Worm (Caenorhabditis elegans) whole organism, late embryonic: Measurements from ENCODE around the gene B0495.9.

ENCODE experiments used
- F13H6.1 ChIP-seq: sonication (generic microtip); optimal IDR thresholded peaks from 2 replicates; lab custom pipeline; 2016; ENCODE audit warnings: missing genetic modification characterization, missing compliant biosample characterization
- ama-1 ChIP-seq: fragments of 150-350 bp; optimal IDR thresholded peaks from 2 replicates; lab custom pipeline; 2014
- pat-9 ChIP-seq: fragments of 200-800 bp; sonication (Bioruptor generic); optimal IDR thresholded peaks from 2 replicates; lab custom pipeline; 2018; ENCODE audit warnings: mild to moderate bottlenecking, missing genetic modification characterization, moderate library complexity, missing compliant biosample characterization
- syd-9 ChIP-seq: sonication (generic microtip); optimal IDR thresholded peaks from 2 replicates; lab custom pipeline; 2016; ENCODE audit warnings: mild to moderate bottlenecking, missing genetic modification characterization, moderate library complexity, missing compliant biosample characterization

ce11 chrII:7704387-7704786 lies 4.1 kb downstream of the B0495.9 start:
- TF ChIP-seq ama-1 (lab: Kevin White, UChicago) (no peak), F13H6.1 (tag; lab: Kevin White, UChicago) (no peak), syd-9 (tag; lab: Kevin White, UChicago) (no peak), pat-9 (no peak)
